Worm (Caenorhabditis elegans): ENCODE data around the gene F01E11.3.

Gene F01E11.3

ce11 chrX:6940775-6941174 is 26.4 kb upstream of the F01E11.3 start:
- TF ChIP-seq cog-1 (tag; optimal IDR thresholded peaks at IDR 0.05) (no peak), ref-1 (GFP tag; conservative IDR thresholded peaks at IDR 0.05) (no peak), ztf-23 (GFP tag; IDR thresholded peaks at IDR 0.05) (no peak)

ce11 chrX:6941711-6942110 is 25.4 kb upstream of the F01E11.3 start:
- TF ChIP-seq ztf-23 (GFP tag; IDR thresholded peaks at IDR 0.05) (no peak), tab-1 (GFP tag; IDR thresholded peaks at IDR 0.05) (no peak), ztf-29 (GFP tag; IDR thresholded peaks at IDR 0.05) (no peak)

DNA sequence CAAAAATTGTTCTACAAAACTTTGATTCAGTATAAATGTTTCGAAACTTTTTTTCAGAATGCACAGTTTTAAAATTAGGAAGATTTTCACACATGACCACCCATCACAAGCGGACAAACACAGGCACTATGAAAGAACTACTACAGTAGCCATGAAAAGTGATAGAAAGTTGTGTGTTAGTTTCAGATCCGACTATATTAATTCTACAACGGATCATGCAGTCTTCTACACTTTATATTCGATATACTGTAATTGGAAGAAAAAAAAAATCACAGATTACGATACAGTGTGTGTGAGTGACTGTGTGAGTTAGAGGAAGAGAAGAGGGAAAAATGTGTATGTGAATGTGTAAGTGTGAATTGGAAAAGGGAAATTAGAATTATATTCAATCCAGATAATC is 20.4 kb upstream of the F01E11.3 start:
- TF ChIP-seq ztf-29 (GFP tag; IDR thresholded peaks at IDR 0.05), result no peak
- no peak for TF ChIP-seq ref-1 (GFP tag; conservative IDR thresholded peaks at IDR 0.05)
- TF ChIP-seq ztf-23 (GFP tag; IDR thresholded peaks at IDR 0.05), result no peak
- TF ChIP-seq T22C8.4 (GFP tag; IDR thresholded peaks at IDR 0.05), result no peak
- no peak for TF ChIP-seq cog-1 (tag; optimal IDR thresholded peaks at IDR 0.05)
- no peak for TF ChIP-seq tab-1 (GFP tag; IDR thresholded peaks at IDR 0.05)
- no peak for TF ChIP-seq med-1 (GFP tag; optimal IDR thresholded peaks at IDR 0.05; ENCODE audit: insufficient read depth)
- no peak for TF ChIP-seq flt-1 (GFP tag; IDR thresholded peaks at IDR 0.05)
- TF ChIP-seq klf-2 (GFP tag; conservative IDR thresholded peaks at IDR 0.05), result no peak

- TF ChIP-seq ref-1 (GFP tag; conservative IDR thresholded peaks at IDR 0.05) (no peak), ztf-23 (GFP tag; IDR thresholded peaks at IDR 0.05) (0 out of 2 replicates have a peak, but pooled peaks have one; percentile 62), ztf-29 (GFP tag; IDR thresholded peaks at IDR 0.05) (no peak), tab-1 (GFP tag; IDR thresholded peaks at IDR 0.05) (no peak), med-1 (GFP tag; optimal IDR thresholded peaks at IDR 0.05; ENCODE audit: insufficient read depth) (no peak), flt-1 (GFP tag; IDR thresholded peaks at IDR 0.05) (0 out of 2 replicates have a peak, but pooled peaks have one; percentile 21), klf-2 (GFP tag; conservative IDR thresholded peaks at IDR 0.05) (0 out of 2 replicates have a peak, but pooled peaks have one; percentile 8), T22C8.4 (GFP tag; IDR thresholded peaks at IDR 0.05) (no peak), cog-1 (tag; optimal IDR thresholded peaks at IDR 0.05) (no peak)
Measured at ce11 chrX:6953339-6953738, 13.8 kb upstream of the F01E11.3 start.

DNA sequence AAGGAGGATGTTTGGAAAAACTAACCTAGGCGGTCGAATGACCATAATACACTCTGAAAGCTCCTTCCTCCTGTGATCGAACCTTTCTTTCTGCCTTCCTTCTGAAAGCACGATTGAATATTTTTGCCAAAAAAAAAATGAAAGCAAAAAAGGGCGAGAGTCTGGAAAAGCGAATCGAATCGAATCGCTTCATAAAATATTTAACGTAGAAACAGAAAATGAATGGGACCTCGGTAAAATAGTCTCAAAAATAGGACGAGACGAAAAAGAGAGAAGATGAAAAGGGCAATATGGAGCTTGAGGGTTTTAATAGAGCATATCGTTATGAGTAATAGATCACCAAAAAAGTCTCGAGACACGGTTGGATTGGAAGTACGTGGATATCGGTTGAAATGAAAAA is 10.9 kb upstream of the F01E11.3 start, which contains the start of gene inx-1:
Gene inx-1 (minus strand): TSS at position 101 of the 400 bp plus-strand sequence.
- TF ChIP-seq ztf-23 (GFP tag; IDR thresholded peaks at IDR 0.05), result no peak
- TF ChIP-seq cog-1 (tag; optimal IDR thresholded peaks at IDR 0.05), result no peak
- no peak for TF ChIP-seq klf-2 (GFP tag; conservative IDR thresholded peaks at IDR 0.05)
- no peak for TF ChIP-seq tab-1 (GFP tag; IDR thresholded peaks at IDR 0.05)
- TF ChIP-seq flt-1 (GFP tag; IDR thresholded peaks at IDR 0.05), result no peak
- TF ChIP-seq ref-1 (GFP tag; conservative IDR thresholded peaks at IDR 0.05), result no peak
- TF ChIP-seq med-1 (GFP tag; optimal IDR thresholded peaks at IDR 0.05; ENCODE audit: insufficient read depth), result no peak
- TF ChIP-seq T22C8.4 (GFP tag; IDR thresholded peaks at IDR 0.05), result no peak
- TF ChIP-seq ztf-29 (GFP tag; IDR thresholded peaks at IDR 0.05), result no peak

- TF ChIP-seq ztf-29 (GFP tag; IDR thresholded peaks at IDR 0.05), result no peak
- peak; percentile 44; the same call in 1 of the 2 replicates for TF ChIP-seq ztf-23 (GFP tag; IDR thresholded peaks at IDR 0.05)
Measured at ce11 chrX:6958914-6959313, 8.2 kb upstream of the F01E11.3 start.

DNA sequence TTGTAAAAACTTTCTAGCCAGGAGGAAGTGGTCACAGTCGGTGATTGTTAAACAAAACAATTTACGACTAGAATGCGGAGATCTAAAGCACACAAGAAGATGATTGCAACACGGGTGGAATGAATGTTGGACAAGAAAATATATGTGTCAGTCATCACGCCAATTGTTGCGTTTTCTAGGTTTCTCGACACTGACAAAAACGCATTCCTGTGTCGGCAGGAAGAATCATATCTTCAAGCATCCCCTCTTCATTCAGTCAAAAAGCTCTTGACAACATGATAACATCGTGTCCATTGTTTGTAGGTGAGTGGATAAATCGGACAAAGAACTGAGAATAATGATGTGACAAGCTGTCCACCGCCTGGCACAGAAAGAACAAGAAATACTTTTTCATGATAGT is 7.6 kb upstream of the F01E11.3 start:
- TF ChIP-seq cog-1 (tag; optimal IDR thresholded peaks at IDR 0.05) (peak; percentile 16), tab-1 (GFP tag; IDR thresholded peaks at IDR 0.05) (no peak), T22C8.4 (GFP tag; IDR thresholded peaks at IDR 0.05) (no peak)

DNA sequence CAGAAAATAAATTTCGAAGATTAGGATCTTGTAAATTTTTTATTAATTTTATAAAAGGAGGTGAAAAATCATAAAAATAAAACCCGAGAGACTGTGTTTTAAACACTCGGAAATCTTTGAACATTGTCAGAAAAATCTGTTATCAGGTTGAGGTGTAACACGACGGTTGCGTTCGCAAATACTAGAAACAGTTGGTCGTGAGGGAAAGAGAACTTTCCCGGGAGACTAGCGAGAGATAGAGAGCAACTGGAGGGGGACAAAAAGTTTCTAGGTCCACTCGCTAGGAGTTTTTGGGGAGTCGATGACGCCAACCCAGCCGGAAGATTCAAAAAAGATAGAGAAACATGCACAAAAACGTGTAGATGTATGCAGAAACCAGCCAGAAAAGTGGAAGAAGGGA is 4.8 kb upstream of the F01E11.3 start:
- TF ChIP-seq T22C8.4 (GFP tag; IDR thresholded peaks at IDR 0.05) (no peak), tab-1 (GFP tag; IDR thresholded peaks at IDR 0.05) (no peak)

- no peak for TF ChIP-seq ztf-29 (GFP tag; IDR thresholded peaks at IDR 0.05)
- TF ChIP-seq med-1 (GFP tag; optimal IDR thresholded peaks at IDR 0.05; ENCODE audit: insufficient read depth), result no peak
- TF ChIP-seq T22C8.4 (GFP tag; IDR thresholded peaks at IDR 0.05), result no peak
- TF ChIP-seq flt-1 (GFP tag; IDR thresholded peaks at IDR 0.05), result no peak
- no peak for TF ChIP-seq klf-2 (GFP tag; conservative IDR thresholded peaks at IDR 0.05)
- no peak for TF ChIP-seq tab-1 (GFP tag; IDR thresholded peaks at IDR 0.05)
- no peak for TF ChIP-seq cog-1 (tag; optimal IDR thresholded peaks at IDR 0.05)
- TF ChIP-seq ztf-23 (GFP tag; IDR thresholded peaks at IDR 0.05), result no peak
- TF ChIP-seq ref-1 (GFP tag; conservative IDR thresholded peaks at IDR 0.05), result no peak
Measured at ce11 chrX:6963842-6964241, 3.3 kb upstream of the F01E11.3 start.

DNA sequence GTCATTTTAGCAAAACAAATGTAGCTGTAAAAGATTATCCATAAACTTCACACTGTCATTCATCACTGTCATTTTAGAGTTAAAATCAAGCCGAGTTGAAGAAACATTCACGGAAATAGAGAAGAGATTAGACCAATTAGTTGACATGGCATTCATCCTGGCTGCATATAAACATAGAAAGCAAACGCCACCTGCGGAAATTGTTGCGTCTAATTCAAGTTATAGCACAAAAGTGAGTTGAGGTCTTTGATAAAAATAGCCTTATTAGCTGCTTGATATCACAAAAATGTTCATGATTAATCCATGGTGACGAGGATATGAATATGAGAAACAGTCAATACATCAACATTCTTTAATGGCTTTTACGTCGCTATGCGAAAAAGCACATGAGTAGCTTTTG is 1.4 kb downstream of the F01E11.3 start:
- TF ChIP-seq flt-1 (GFP tag; IDR thresholded peaks at IDR 0.05), result no peak
- TF ChIP-seq cog-1 (tag; optimal IDR thresholded peaks at IDR 0.05), result no peak
- TF ChIP-seq klf-2 (GFP tag; conservative IDR thresholded peaks at IDR 0.05), result no peak
- TF ChIP-seq ref-1 (GFP tag; conservative IDR thresholded peaks at IDR 0.05), result no peak
- no peak for TF ChIP-seq tab-1 (GFP tag; IDR thresholded peaks at IDR 0.05)
- TF ChIP-seq ztf-23 (GFP tag; IDR thresholded peaks at IDR 0.05), result no peak

- TF ChIP-seq tab-1 (GFP tag; IDR thresholded peaks at IDR 0.05) (no peak), flt-1 (GFP tag; IDR thresholded peaks at IDR 0.05) (no peak), klf-2 (GFP tag; conservative IDR thresholded peaks at IDR 0.05) (no peak), T22C8.4 (GFP tag; IDR thresholded peaks at IDR 0.05) (no peak), ztf-29 (GFP tag; IDR thresholded peaks at IDR 0.05) (no peak), ref-1 (GFP tag; conservative IDR thresholded peaks at IDR 0.05) (no peak), med-1 (GFP tag; optimal IDR thresholded peaks at IDR 0.05; ENCODE audit: insufficient read depth) (no peak), cog-1 (tag; optimal IDR thresholded peaks at IDR 0.05) (no peak), ztf-23 (GFP tag; IDR thresholded peaks at IDR 0.05) (no peak)
Measured at ce11 chrX:6970134-6970533, 3.0 kb downstream of the F01E11.3 start.
